Worm (Caenorhabditis elegans): ENCODE data around the gene ist-1.

Gene ist-1

ce11 chrX:7162764-7163163 is 36.3 kb downstream of the ist-1 start:
- TF ChIP-seq die-1 (tag; optimal IDR thresholded peaks at IDR 0.05) (no peak), ZK185.1 (tag; optimal IDR thresholded peaks at IDR 0.05; ENCODE audit: poor library complexity, severe bottlenecking) (no peak), C17E4.6 (GFP tag; IDR thresholded peaks at IDR 0.05) (no peak), hsf-1 (GFP tag; IDR thresholded peaks at IDR 0.05) (no peak), F55B11.4 (tag; optimal IDR thresholded peaks at IDR 0.05; ENCODE audit: borderline replicate concordance, insufficient read depth) (no peak)

DNA sequence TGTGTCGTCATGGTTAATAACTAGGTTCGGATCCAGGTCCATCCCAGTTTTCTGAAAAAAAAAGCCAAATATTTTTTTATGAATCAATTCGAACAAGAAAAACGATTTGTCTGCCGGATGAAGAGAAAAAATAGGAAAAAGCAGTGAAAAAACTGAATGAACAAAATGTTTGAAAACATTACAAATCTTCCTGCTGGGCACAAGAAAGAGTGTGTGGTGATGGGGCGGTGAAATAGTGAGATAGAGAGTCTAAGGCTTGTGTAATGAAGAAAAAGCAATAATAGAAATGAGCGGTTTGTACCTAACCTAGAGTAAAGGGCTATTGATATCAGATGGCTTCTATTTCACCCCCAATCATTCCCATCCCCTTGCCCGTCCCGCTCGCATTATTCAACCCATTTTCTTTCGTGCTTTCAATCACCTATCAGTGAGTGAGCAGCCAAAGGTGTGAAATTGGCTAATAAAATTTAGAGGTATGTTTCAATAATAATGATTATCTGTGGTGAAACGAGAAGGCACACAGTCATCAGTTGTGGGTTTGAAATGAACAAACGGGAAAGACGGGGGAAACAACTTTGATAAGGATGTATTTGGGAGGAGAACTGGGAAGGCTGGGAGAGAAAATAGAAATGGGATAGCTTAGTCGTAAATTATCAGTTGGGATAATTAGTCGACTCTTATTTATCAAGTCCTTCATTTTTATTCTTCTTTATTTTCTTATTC is 44.3 kb downstream of the ist-1 start, which contains the start of gene bar-1:
Gene bar-1, minus strand, starts transcription at position 51 of the 723 bp plus-strand sequence.
- TF ChIP-seq dpff-1 (tag; optimal IDR thresholded peaks at IDR 0.05) (no peak), C06A6.2 (GFP tag; conservative IDR thresholded peaks at IDR 0.05) (no peak), dox-1 (GFP tag; IDR thresholded peaks at IDR 0.05) (0 out of 2 replicates have a peak, but pooled peaks have one; percentile 34), nhr-80 (tag; optimal IDR thresholded peaks at IDR 0.05) (peak; percentile 83)

DNA sequence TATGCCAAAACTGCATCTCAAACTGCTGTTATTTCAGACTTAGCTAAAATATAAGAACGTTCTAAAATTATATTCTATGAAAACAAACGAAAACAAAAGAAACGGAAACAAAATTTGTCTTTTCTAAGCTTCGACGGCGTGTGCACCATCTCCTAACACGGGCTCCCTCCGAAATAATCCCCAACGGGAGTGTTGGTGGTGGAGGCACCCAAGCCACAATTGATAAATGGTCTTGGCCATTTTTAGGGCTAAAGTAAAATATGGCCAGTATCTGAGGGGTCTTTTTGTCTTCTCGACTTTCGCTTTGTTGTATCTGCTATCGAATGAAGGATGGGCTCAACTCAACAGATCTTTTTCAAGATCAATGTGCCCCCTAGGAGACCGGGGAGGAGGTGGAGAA is 48.9 kb downstream of the ist-1 start:
- TF ChIP-seq nfya-1 (tag; optimal IDR thresholded peaks at IDR 0.05; ENCODE audit: borderline replicate concordance, insufficient read depth) (no peak), C06A6.2 (GFP tag; conservative IDR thresholded peaks at IDR 0.05) (no peak), Y53F4B.3 (GFP tag; IDR thresholded peaks at IDR 0.05) (no peak), ceh-100 (GFP tag; IDR thresholded peaks at IDR 0.05) (no peak), T26A5.8 (tag; optimal IDR thresholded peaks at IDR 0.05) (no peak)

DNA sequence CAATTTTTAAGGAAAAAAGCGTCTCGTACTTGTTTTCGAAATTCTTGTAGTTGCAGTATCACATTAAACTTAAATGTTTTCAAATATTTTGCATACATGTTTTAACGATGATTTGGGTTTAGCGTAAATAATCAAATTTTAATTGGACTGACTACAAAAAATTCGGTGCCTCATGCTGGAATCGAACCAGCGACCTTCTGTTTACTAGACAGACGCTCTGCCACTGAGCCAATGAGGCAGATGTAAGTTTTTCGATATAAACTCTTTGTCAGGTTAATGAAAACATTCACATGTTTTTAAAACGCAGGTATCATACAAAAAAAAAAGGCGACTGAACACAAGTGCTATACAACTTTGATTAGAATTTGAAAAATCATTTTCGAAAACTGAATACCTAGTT is 50.4 kb downstream of the ist-1 start:
- TF ChIP-seq dpff-1 (tag; optimal IDR thresholded peaks at IDR 0.05) (no peak), ceh-40 (GFP tag; IDR thresholded peaks at IDR 0.05) (no peak), lin-40 (tag; optimal IDR thresholded peaks at IDR 0.05) (no peak), madf-6 (GFP tag; IDR thresholded peaks at IDR 0.05) (no peak), gei-17 (GFP tag; optimal IDR thresholded peaks at IDR 0.05) (no peak), attf-6 (GFP tag; IDR thresholded peaks at IDR 0.05) (0 out of 2 replicates have a peak, but pooled peaks have one; percentile 10), xnd-1 (tag; optimal IDR thresholded peaks at IDR 0.05) (no peak), die-1 (tag; optimal IDR thresholded peaks at IDR 0.05) (peak; percentile 57), snpc-1.3 (tag; optimal IDR thresholded peaks at IDR 0.05; ENCODE audit: insufficient read depth) (peak; percentile 54), ZK185.1 (tag; optimal IDR thresholded peaks at IDR 0.05; ENCODE audit: poor library complexity, severe bottlenecking) (peak; percentile 70), C06A6.2 (GFP tag; conservative IDR thresholded peaks at IDR 0.05) (no peak), him-1 (tag; optimal IDR thresholded peaks at IDR 0.05) (peak; percentile 77), sdz-38 (tag; optimal IDR thresholded peaks at IDR 0.05) (no peak), attf-5 (GFP tag; optimal IDR thresholded peaks at IDR 0.05) (no peak), efl-1 (GFP tag; optimal IDR thresholded peaks at IDR 0.05) (no peak), cebp-2 (GFP tag; IDR thresholded peaks at IDR 0.05) (no peak), bed-2 (GFP tag; IDR thresholded peaks at IDR 0.05) (no peak), B0261.1 (tag; optimal IDR thresholded peaks at IDR 0.05) (peak; percentile 70), atf-7 (tag; optimal IDR thresholded peaks at IDR 0.05) (no peak), let-526 (GFP tag; IDR thresholded peaks at IDR 0.05) (no peak), let-607 (tag; optimal IDR thresholded peaks at IDR 0.05) (peak in 1 of 2 experiments; percentile 11), attf-3 (GFP tag; conservative IDR thresholded peaks at IDR 0.05) (no peak), rpc-1 (optimal IDR thresholded peaks at IDR 0.05) (peak; percentile 83), rpc-1 (tag; optimal IDR thresholded peaks at IDR 0.05) (peak; percentile 95), Y56A3A.18 (GFP tag; IDR thresholded peaks at IDR 0.05) (0 out of 2 replicates have a peak, but pooled peaks have one; percentile 48), rcor-1 (GFP tag; IDR thresholded peaks at IDR 0.05) (peak; percentile 41; the same call in 1 of the 2 replicates), ceh-58 (GFP tag; IDR thresholded peaks at IDR 0.05) (no peak), mxl-1 (tag; optimal IDR thresholded peaks at IDR 0.05) (peak; percentile 2), lin-26 (GFP tag; IDR thresholded peaks at IDR 0.05) (peak; percentile 81), zim-3 (tag; optimal IDR thresholded peaks at IDR 0.05) (no peak), ztf-25 (GFP tag; IDR thresholded peaks at IDR 0.05) (0 out of 2 replicates have a peak, but pooled peaks have one; percentile 32), Y79H2A.3 (GFP tag; conservative IDR thresholded peaks at IDR 0.05) (no peak), nhr-90 (tag; optimal IDR thresholded peaks at IDR 0.05) (peak; percentile 55)

Measured in whole organism, young adult.